Worm (Caenorhabditis elegans): ENCODE data around the gene ZC239.6.
A peak's percentile ranks its signal among the peaks of the same experiment; 100 is the strongest.

Gene ZC239.6

ce11 chrII:3247556-3247955 is 38.1 kb downstream of the ZC239.6 start:
- TF ChIP-seq tbp1 (GFP tag; optimal IDR thresholded peaks at IDR 0.05), result no peak
- TF ChIP-seq zfh-2 (GFP tag; conservative IDR thresholded peaks at IDR 0.05), result peak; percentile 51; the same call in 1 of the 2 replicates
- TF ChIP-seq hsf-1 (GFP tag; IDR thresholded peaks at IDR 0.05), result no peak

ce11 chrII:3248043-3248718 is 38.8 kb downstream of the ZC239.6 start, which contains the start of the genes fbxc-50 and C17F4.2:
Gene fbxc-50 (minus strand): TSS chrII:3248123.
Gene C17F4.2 (plus strand): TSS chrII:3248668.
- no peak for TF ChIP-seq nhr-120 (GFP tag; IDR thresholded peaks at IDR 0.05)
- TF ChIP-seq mel-28 (tag; optimal IDR thresholded peaks at IDR 0.05; ENCODE audit: borderline replicate concordance), result no peak
- TF ChIP-seq hmg-1.2 (GFP tag; IDR thresholded peaks at IDR 0.05), result peak; percentile 91
- TF ChIP-seq cebp-1 (GFP tag; IDR thresholded peaks at IDR 0.05), result no peak
- no peak for TF ChIP-seq cebp-1 (tag; optimal IDR thresholded peaks at IDR 0.05)
- no peak for TF ChIP-seq Y53G8AR.9 (GFP tag; conservative IDR thresholded peaks at IDR 0.05)
- TF ChIP-seq efl-1 (GFP tag; optimal IDR thresholded peaks at IDR 0.05), result peak; percentile 90
- TF ChIP-seq lsy-27 (tag; optimal IDR thresholded peaks at IDR 0.05; ENCODE audit: borderline replicate concordance, insufficient read depth), result no peak
- no peak for TF ChIP-seq nhr-80 (tag; optimal IDR thresholded peaks at IDR 0.05)
- no peak for TF ChIP-seq Y56A3A.18 (GFP tag; IDR thresholded peaks at IDR 0.05)
- 0 out of 2 replicates have a peak, but pooled peaks have one; percentile 11 for TF ChIP-seq pbrm-1 (GFP tag; IDR thresholded peaks at IDR 0.05)
- TF ChIP-seq attf-6 (GFP tag; IDR thresholded peaks at IDR 0.05), result no peak
- no peak for TF ChIP-seq tlf-1 (GFP tag; optimal IDR thresholded peaks at IDR 0.05)
- peak; percentile 77 for TF ChIP-seq xnd-1 (tag; optimal IDR thresholded peaks at IDR 0.05)
- peak; percentile 31 for TF ChIP-seq snpc-1.1 (tag; optimal IDR thresholded peaks at IDR 0.05; ENCODE audit: insufficient read depth)
- TF ChIP-seq snpc-4 (GFP tag; optimal IDR thresholded peaks at IDR 0.05), result no peak
- TF ChIP-seq snpc-4 (tag; optimal IDR thresholded peaks at IDR 0.05), result no peak
- TF ChIP-seq lsl-1 (GFP tag; optimal IDR thresholded peaks at IDR 0.05), result peak; percentile 27
- peak; percentile 86 for TF ChIP-seq madf-8 (GFP tag; conservative IDR thresholded peaks at IDR 0.05)
- TF ChIP-seq madf-10 (tag; optimal IDR thresholded peaks at IDR 0.05), result no peak
- TF ChIP-seq nhr-27 (tag; optimal IDR thresholded peaks at IDR 0.05), result no peak
- TF ChIP-seq F33H1.4 (GFP tag; IDR thresholded peaks at IDR 0.05), result 0 out of 2 replicates have a peak, but pooled peaks have one; percentile 24
- no peak for TF ChIP-seq rec-8 (tag; optimal IDR thresholded peaks at IDR 0.05)
- 0 out of 2 replicates have a peak, but pooled peaks have one; percentile 10 for TF ChIP-seq rcor-1 (GFP tag; IDR thresholded peaks at IDR 0.05)
- TF ChIP-seq dpl-1 (GFP tag; optimal IDR thresholded peaks at IDR 0.05), result peak; percentile 58
- no peak for TF ChIP-seq lir-1 (GFP tag; conservative IDR thresholded peaks at IDR 0.05)
- TF ChIP-seq lin-26 (GFP tag; IDR thresholded peaks at IDR 0.05), result no peak
- no peak for TF ChIP-seq hlh-26 (GFP tag; conservative IDR thresholded peaks at IDR 0.05)
- TF ChIP-seq mxl-1 (tag; optimal IDR thresholded peaks at IDR 0.05), result no peak
- peak; percentile 88 for TF ChIP-seq madf-6 (GFP tag; IDR thresholded peaks at IDR 0.05)
- TF ChIP-seq F10E7.11 (tag; optimal IDR thresholded peaks at IDR 0.05), result no peak
- no peak for TF ChIP-seq Y95B8A.8 (GFP tag; IDR thresholded peaks at IDR 0.05)
- no peak for TF ChIP-seq ekl-4 (GFP tag; IDR thresholded peaks at IDR 0.05)
- TF ChIP-seq snpc-3.4 (tag; optimal IDR thresholded peaks at IDR 0.05), result peak; percentile 13
- TF ChIP-seq fkh-3 (tag; optimal IDR thresholded peaks at IDR 0.05), result no peak
- no peak for TF ChIP-seq hlh-12 (tag; optimal IDR thresholded peaks at IDR 0.05)
- no peak for TF ChIP-seq B0035.1 (tag; optimal IDR thresholded peaks at IDR 0.05)
